Fruit fly (Drosophila melanogaster) whole organism, embryonic: ENCODE data around the gene CG46440.

ENCODE experiments used
- Atf-2 ChIP-seq: fragments of 200-800 bp; sonication (Bioruptor generic); optimal IDR thresholded peaks from 2 replicates; lab custom pipeline; 2016; ENCODE audit warnings: missing biosample characterization, missing genetic modification characterization
- B-H2 ChIP-seq: fragments of 200-800 bp; sonication (Bioruptor generic); optimal IDR thresholded peaks from 2 replicates; lab custom pipeline; 2018; ENCODE audit warnings: missing biosample characterization, mild to moderate bottlenecking, missing genetic modification characterization
- CG1024 ChIP-seq: fragments of 200-800 bp; sonication (Bioruptor generic); IDR thresholded peaks from 2 replicates; pipeline ENCODE4 v1.3.6; 2022; ENCODE audit warnings: missing biosample characterization, missing genetic modification characterization
- CG10267 ChIP-seq: fragments of 200-800 bp; sonication (Bioruptor generic); optimal IDR thresholded peaks from 2 replicates; lab custom pipeline; 2018; ENCODE audit warnings: missing biosample characterization, mild to moderate bottlenecking, missing genetic modification characterization, moderate library complexity
- CG10959 ChIP-seq: fragments of 200-800 bp; sonication (Bioruptor generic); IDR thresholded peaks from 2 replicates; pipeline ENCODE4 v1.3.6; 2022; ENCODE audit warnings: missing biosample characterization, missing genetic modification characterization
- CG11456 ChIP-seq: fragments of 200-800 bp; sonication (Bioruptor generic); IDR thresholded peaks from 3 replicates; pipeline ENCODE4 v1.3.6; 2022; ENCODE audit warnings: missing biosample characterization, missing genetic modification characterization
- CG11504 ChIP-seq: fragments of 200-800 bp; sonication (Bioruptor generic); optimal IDR thresholded peaks from 3 replicates; lab custom pipeline; 2019; ENCODE audit warnings: missing biosample characterization, mild to moderate bottlenecking, missing genetic modification characterization, moderate library complexity
- CG11696 ChIP-seq: fragments of 200-800 bp; sonication (Bioruptor generic); IDR thresholded peaks from 2 replicates; pipeline ENCODE4 v1.3.6; 2022; ENCODE audit warnings: missing biosample characterization, missing genetic modification characterization
- CG12104 ChIP-seq: fragments of 200-800 bp; sonication (Bioruptor generic); optimal IDR thresholded peaks from 3 replicates; lab custom pipeline; 2016; ENCODE audit warnings: missing biosample characterization, missing genetic modification characterization
- CG13894 ChIP-seq: fragments of 200-800 bp; sonication (Bioruptor generic); optimal IDR thresholded peaks from 3 replicates; lab custom pipeline; 2018; ENCODE audit warnings: missing biosample characterization, mild to moderate bottlenecking, missing genetic modification characterization, moderate library complexity
- CG14050 ChIP-seq: fragments of 200-800 bp; sonication (Bioruptor generic); IDR thresholded peaks from 3 replicates; pipeline ENCODE4 v1.3.6; 2022; ENCODE audit warnings: missing biosample characterization, missing genetic modification characterization
- CG1603 ChIP-seq: fragments of 200-800 bp; sonication (Bioruptor generic); optimal IDR thresholded peaks from 2 replicates; lab custom pipeline; 2019; ENCODE audit warnings: missing biosample characterization, mild to moderate bottlenecking, missing genetic modification characterization, moderate library complexity
- CG17361 ChIP-seq: fragments of 200-800 bp; sonication (Bioruptor generic); IDR thresholded peaks from 3 replicates; pipeline ENCODE4 v1.3.6; 2022; ENCODE audit warnings: missing biosample characterization, missing genetic modification characterization
- CG1832 ChIP-seq: fragments of 200-800 bp; sonication (Bioruptor generic); optimal IDR thresholded peaks from 2 replicates; lab custom pipeline; 2017; ENCODE audit warnings: missing biosample characterization, mild to moderate bottlenecking, missing genetic modification characterization, inconsistent platforms
- CG30020 ChIP-seq: fragments of 200-800 bp; optimal IDR thresholded peaks from 2 replicates; lab custom pipeline; 2019; ENCODE audit warnings: missing biosample characterization, mild to moderate bottlenecking, missing genetic modification characterization, moderate library complexity
- CG32767 ChIP-seq: fragments of 200-800 bp; sonication (Bioruptor generic); IDR thresholded peaks from 2 replicates; pipeline ENCODE4 v1.3.6; 2022; ENCODE audit warnings: missing biosample characterization, missing genetic modification characterization
- CG4282 ChIP-seq: fragments of 200-800 bp; sonication (Bioruptor generic); optimal IDR thresholded peaks from 2 replicates; lab custom pipeline; 2016; ENCODE audit warnings: missing biosample characterization, missing genetic modification characterization
- CG5245 ChIP-seq: fragments of 200-800 bp; sonication (Bioruptor generic); optimal IDR thresholded peaks from 3 replicates; lab custom pipeline; 2016; ENCODE audit warnings: missing biosample characterization, missing genetic modification characterization
- CG5953 ChIP-seq: fragments of 200-800 bp; sonication (Bioruptor generic); IDR thresholded peaks from 2 replicates; pipeline ENCODE4 v1.3.6; 2022; ENCODE audit warnings: missing biosample characterization, missing genetic modification characterization
- CG7928 ChIP-seq: fragments of 200-800 bp; sonication (Bioruptor generic); optimal IDR thresholded peaks from 2 replicates; lab custom pipeline; 2017; ENCODE audit warnings: missing biosample characterization, mild to moderate bottlenecking, missing genetic modification characterization
- Chrac-16 ChIP-seq: fragments of 200-800 bp; sonication (Bioruptor generic); optimal IDR thresholded peaks from 3 replicates; lab custom pipeline; 2016; ENCODE audit warnings: missing biosample characterization, missing genetic modification characterization
- CkIIα-i1 ChIP-seq: fragments of 200-800 bp; sonication (Bioruptor generic); IDR thresholded peaks from 2 replicates; pipeline ENCODE4 v1.3.6; 2022; ENCODE audit warnings: missing biosample characterization, missing genetic modification characterization
- Doc3 ChIP-seq: fragments of 200-800 bp; sonication (Bioruptor generic); IDR thresholded peaks from 3 replicates; pipeline ENCODE4 v1.3.6; 2022; ENCODE audit warnings: missing biosample characterization, missing genetic modification characterization; ENCODE audit not compliant: partially characterized antibody
- Fer3 ChIP-seq: fragments of 200-800 bp; sonication (Bioruptor generic); optimal IDR thresholded peaks from 2 replicates; lab custom pipeline; 2018; ENCODE audit warnings: missing biosample characterization, mild to moderate bottlenecking, missing genetic modification characterization, moderate library complexity
- Nf-YC ChIP-seq: fragments of 200-800 bp; optimal IDR thresholded peaks from 3 replicates; lab custom pipeline; 2019; ENCODE audit warnings: missing biosample characterization, mild to moderate bottlenecking, missing genetic modification characterization, moderate library complexity
- Ptx1 ChIP-seq: fragments of 200-800 bp; sonication (Bioruptor generic); IDR thresholded peaks from 2 replicates; pipeline ENCODE4 v1.3.6; 2022; ENCODE audit warnings: missing biosample characterization, missing genetic modification characterization
- Sry-δ ChIP-seq: fragments of 200-800 bp; sonication (Bioruptor generic); optimal IDR thresholded peaks from 2 replicates; lab custom pipeline; 2016; ENCODE audit warnings: missing biosample characterization, missing genetic modification characterization
- YL-1 ChIP-seq: fragments of 200-800 bp; sonication (Bioruptor generic); optimal IDR thresholded peaks from 3 replicates; lab custom pipeline; 2017; ENCODE audit warnings: missing biosample characterization, mild to moderate bottlenecking, missing genetic modification characterization
- abd-A ChIP-seq: fragments of 200-800 bp; sonication (Bioruptor generic); optimal IDR thresholded peaks from 3 replicates; lab custom pipeline; 2019; ENCODE audit warnings: missing biosample characterization, mild to moderate bottlenecking, missing genetic modification characterization, moderate library complexity
- aop ChIP-seq: fragments of 200-800 bp; sonication (Bioruptor generic); IDR thresholded peaks from 2 replicates; pipeline ENCODE4 v1.3.6; 2022; ENCODE audit warnings: missing biosample characterization, missing genetic modification characterization
- bbx ChIP-seq: fragments of 200-800 bp; sonication (Bioruptor generic); IDR thresholded peaks from 2 replicates; pipeline ENCODE4 v1.3.6; 2022; ENCODE audit warnings: missing biosample characterization, missing genetic modification characterization; ENCODE audit not compliant: partially characterized antibody
- crp ChIP-seq, 2 experiments: fragments of 200-800 bp; sonication (Bioruptor generic); optimal IDR thresholded peaks; 2 replicates in 1 of 2; 3 replicates in 1 of 2; lab custom pipeline; 2017; ENCODE audit warnings: missing biosample characterization in 2 of 2, missing genetic modification characterization in 2 of 2, mild to moderate bottlenecking in 1 of 2, moderate library complexity in 1 of 2
- eve ChIP-seq, 2 experiments: fragments of >200 bp; optimal IDR thresholded peaks; 2 replicates each; lab custom pipeline; 2017; ENCODE audit warnings: missing biosample characterization in 2 of 2, missing genetic modification characterization in 2 of 2
- ewg ChIP-seq: fragments of 200-800 bp; sonication (Bioruptor generic); optimal IDR thresholded peaks from 3 replicates; lab custom pipeline; 2017; ENCODE audit warnings: mild to moderate bottlenecking, missing biosample characterization, missing genetic modification reagents, missing genetic modification characterization
- fd3F ChIP-seq: fragments of 200-800 bp; sonication (Bioruptor generic); optimal IDR thresholded peaks from 2 replicates; lab custom pipeline; 2018; ENCODE audit warnings: missing biosample characterization, mild to moderate bottlenecking, missing genetic modification characterization, moderate library complexity
- grn ChIP-seq: fragments of 200-800 bp; sonication (Bioruptor generic); optimal IDR thresholded peaks from 3 replicates; lab custom pipeline; 2017; ENCODE audit warnings: missing biosample characterization, missing genetic modification characterization
- hb ChIP-seq: fragments of 200-800 bp; sonication (Bioruptor generic); IDR thresholded peaks from 3 replicates; pipeline ENCODE4 v1.3.6; 2022; ENCODE audit warnings: missing biosample characterization, missing genetic modification characterization; ENCODE audit not compliant: partially characterized antibody
- hbn ChIP-seq: fragments of 200-800 bp; sonication (Bioruptor generic); IDR thresholded peaks from 2 replicates; pipeline ENCODE4 v1.3.6; 2022; ENCODE audit warnings: missing biosample characterization, missing genetic modification characterization; ENCODE audit not compliant: partially characterized antibody
- lmd ChIP-seq: fragments of 200-800 bp; sonication (Bioruptor generic); IDR thresholded peaks from 2 replicates; pipeline ENCODE4 v1.3.6; 2022; ENCODE audit warnings: missing biosample characterization, missing genetic modification characterization
- mld ChIP-seq: fragments of 200-800 bp; sonication (Bioruptor generic); IDR thresholded peaks from 3 replicates; pipeline ENCODE4 v1.3.6; 2022; ENCODE audit warnings: missing biosample characterization, missing genetic modification characterization; ENCODE audit not compliant: partially characterized antibody
- pan ChIP-seq, 4 experiments: fragments of >200 bp in 3 of 4; fragments of 200-800 bp in 1 of 4; sonication (Bioruptor generic) in 1 of 4; optimal IDR thresholded peaks in 3 of 4; IDR thresholded peaks in 1 of 4; 2 replicates each; pipeline versions ENCODE4 v1.3.6 to Lab custom; 2017 to 2022; ENCODE audit warnings: missing biosample characterization in 2 of 4, missing genetic modification characterization in 2 of 4, mixed read lengths in 1 of 4
- pb ChIP-seq: fragments of 200-800 bp; sonication (Bioruptor generic); optimal IDR thresholded peaks from 3 replicates; lab custom pipeline; 2016; ENCODE audit warnings: missing biosample characterization, missing genetic modification characterization
- pho ChIP-seq: fragments of 200-800 bp; sonication (Bioruptor generic); optimal IDR thresholded peaks from 2 replicates; lab custom pipeline; 2016; ENCODE audit warnings: missing biosample characterization, missing genetic modification characterization
- pros ChIP-seq: fragments of 200-800 bp; sonication (Bioruptor generic); optimal IDR thresholded peaks from 3 replicates; lab custom pipeline; 2019; ENCODE audit warnings: missing biosample characterization, mild to moderate bottlenecking, missing genetic modification characterization, moderate library complexity
- pzg ChIP-seq: fragments of 200-800 bp; sonication (Bioruptor generic); optimal IDR thresholded peaks from 3 replicates; lab custom pipeline; 2018; ENCODE audit warnings: missing biosample characterization, mild to moderate bottlenecking, missing genetic modification characterization, moderate library complexity
- slp2 ChIP-seq: fragments of 200-800 bp; sonication (Bioruptor generic); optimal IDR thresholded peaks from 2 replicates; lab custom pipeline; 2016; ENCODE audit warnings: missing biosample characterization, missing genetic modification characterization
- sug ChIP-seq: fragments of 200-800 bp; optimal IDR thresholded peaks from 2 replicates; lab custom pipeline; 2019; ENCODE audit warnings: missing biosample characterization, mild to moderate bottlenecking, missing genetic modification characterization, moderate library complexity
- twi ChIP-seq: fragments of 200-800 bp; optimal IDR thresholded peaks from 2 replicates; lab custom pipeline; 2019; ENCODE audit warnings: missing biosample characterization, mild to moderate bottlenecking, missing genetic modification characterization, moderate library complexity
- wek ChIP-seq: fragments of 200-800 bp; sonication (Bioruptor generic); optimal IDR thresholded peaks from 3 replicates; lab custom pipeline; 2018; ENCODE audit warnings: missing biosample characterization, mild to moderate bottlenecking, missing genetic modification characterization, moderate library complexity
- yki ChIP-seq: fragments of >200 bp; optimal IDR thresholded peaks from 3 replicates; lab custom pipeline; 2018

The CG46440 gene

DNA sequence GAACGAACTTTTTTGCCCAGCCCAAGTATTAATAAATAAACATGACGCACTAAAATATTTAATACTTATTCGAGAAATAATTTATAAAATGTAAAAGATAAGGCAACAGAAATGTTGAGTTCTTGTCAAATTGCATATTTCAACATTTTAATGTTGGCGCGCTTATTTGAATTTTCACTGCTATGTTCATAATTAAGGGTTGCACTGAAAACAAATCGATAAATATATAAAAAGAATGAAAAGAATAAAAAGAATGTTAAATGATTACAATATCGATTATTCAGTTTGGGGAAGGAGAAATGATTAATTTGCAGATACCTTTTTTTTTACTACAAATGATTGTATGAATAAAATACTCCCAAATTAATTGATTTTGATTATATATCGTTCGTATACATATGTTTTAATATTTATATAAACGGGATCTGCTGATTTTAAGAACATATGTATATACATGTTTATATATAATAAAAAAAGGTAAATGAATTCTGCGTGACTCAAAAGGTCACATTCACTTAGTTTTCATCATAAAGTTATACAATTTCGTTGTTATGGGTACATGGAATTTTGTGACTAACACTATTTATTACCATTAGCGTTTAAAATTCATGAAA lies 9.3 kb upstream of the CG46440 start (continued):
- TF ChIP-seq hbn, result 0 out of 2 replicates have a peak, but pooled peaks have one; percentile 11
- no peak for TF ChIP-seq CG11456
- no peak for TF ChIP-seq CG13894
- TF ChIP-seq CG1603 (tag; lab: Kevin White, UChicago), result peak; percentile 9
- no peak for TF ChIP-seq sug (tag; lab: Kevin White, UChicago)
- no peak for TF ChIP-seq twi
- peak; percentile 34 for TF ChIP-seq abd-A (tag; lab: Kevin White, UChicago)
- TF ChIP-seq CG32767 (GFP tag; lab: Robert Waterston, UW), result no peak
- no peak for TF ChIP-seq Nf-YC (tag; lab: Kevin White, UChicago)
- TF ChIP-seq CG7928 (GFP tag; lab: Kevin White, UChicago), result no peak
- TF ChIP-seq aop (GFP tag; lab: Robert Waterston, UW), result no peak
- no peak for TF ChIP-seq CG4282 (GFP tag; lab: Kevin White, UChicago)
- TF ChIP-seq Sry-δ (GFP tag; lab: Kevin White, UChicago), result peak; percentile 32
- TF ChIP-seq CG10267 (tag; lab: Kevin White, UChicago), result peak; percentile 8
- TF ChIP-seq Fer3 (tag; lab: Kevin White, UChicago), result no peak
- no peak for TF ChIP-seq yki (lab: Kevin White, UChicago)
- TF ChIP-seq slp2, result no peak
- no peak for TF ChIP-seq CG11696 (GFP tag; lab: Robert Waterston, UW)
- no peak for TF ChIP-seq CG5953
- no peak for TF ChIP-seq pros (GFP tag; lab: Kevin White, UChicago)
- TF ChIP-seq wek (GFP tag; lab: Kevin White, UChicago), result no peak
- TF ChIP-seq Doc3 (GFP tag; lab: Robert Waterston, UW), result no peak
- TF ChIP-seq pzg (GFP tag; lab: Kevin White, UChicago), result peak; percentile 27
- no peak for TF ChIP-seq fd3F
- TF ChIP-seq YL-1, result no peak
- TF ChIP-seq pan (optimal IDR thresholded peaks at IDR 0.05; lab: Kevin White, UChicago), result no peak
- no peak for TF ChIP-seq pan (GFP tag; optimal IDR thresholded peaks at IDR 0.05 in 1 of 2, IDR thresholded peaks at IDR 0.05 in 1 of 2)
- peak in 1 of 2 experiments; percentile 75 for TF ChIP-seq crp (GFP tag; optimal IDR thresholded peaks at IDR 0.05; lab: Kevin White, UChicago)
- TF ChIP-seq Atf-2 (GFP tag; lab: Kevin White, UChicago), result no peak
- TF ChIP-seq CG12104, result no peak
- TF ChIP-seq CG17361 (GFP tag; lab: Robert Waterston, UW), result no peak
- no peak for TF ChIP-seq pho
- TF ChIP-seq pb, result no peak
- TF ChIP-seq CG10959 (GFP tag; lab: Robert Waterston, UW), result no peak
- no peak for TF ChIP-seq CG5245 (GFP tag; lab: Kevin White, UChicago)
- no peak for TF ChIP-seq lmd (GFP tag; lab: Robert Waterston, UW)
- TF ChIP-seq ewg (GFP tag; lab: Kevin White, UChicago), result no peak
- TF ChIP-seq mld, result no peak
- no peak for TF ChIP-seq CG11504
- no peak for TF ChIP-seq CG1832 (GFP tag; lab: Kevin White, UChicago)
- no peak for TF ChIP-seq B-H2 (GFP tag; lab: Kevin White, UChicago)
- TF ChIP-seq CkIIα-i1 (GFP tag; lab: Robert Waterston, UW), result no peak
- peak; percentile 62 for TF ChIP-seq CG30020 (tag; lab: Kevin White, UChicago)
- peak; percentile 55; the same call in 1 of the 2 replicates for TF ChIP-seq bbx (GFP tag; lab: Robert Waterston, UW)
- TF ChIP-seq grn (GFP tag; lab: Kevin White, UChicago), result no peak
- no peak for TF ChIP-seq CG14050 (GFP tag; lab: Robert Waterston, UW)
- TF ChIP-seq CG1024, result no peak
- TF ChIP-seq Chrac-16 (GFP tag; lab: Kevin White, UChicago), result no peak
- TF ChIP-seq eve (GFP tag; optimal IDR thresholded peaks at IDR 0.05; lab: Kevin White, UChicago), result no peak
- no peak for TF ChIP-seq hb (GFP tag; lab: Robert Waterston, UW)
- no peak for TF ChIP-seq Ptx1 (GFP tag; lab: Robert Waterston, UW)
